Fruit fly (Drosophila melanogaster) S2 (cell line): Measurements from ENCODE around the gene CSN8.

ENCODE experiments used
- CG8478 ChIP-seq: fragments of >200 bp; optimal IDR thresholded peaks from 2 replicates; lab custom pipeline; 2018
- CTCF ChIP-seq, 2 experiments: fragments of >200 bp; optimal IDR thresholded peaks; 2 replicates each; lab custom pipeline; 2018

Gene CSN8

dm6 chr2L:8399863-8400598 is 35.4 kb downstream of the CSN8 start, which contains the start of gene CG31898:
CG31898 (plus strand) TSS chr2L:8400421.
- TF ChIP-seq CG8478 (lab: Kevin White, UChicago) (no peak), CTCF (optimal IDR thresholded peaks at IDR 0.05; lab: Kevin White, UChicago) (no peak)

DNA sequence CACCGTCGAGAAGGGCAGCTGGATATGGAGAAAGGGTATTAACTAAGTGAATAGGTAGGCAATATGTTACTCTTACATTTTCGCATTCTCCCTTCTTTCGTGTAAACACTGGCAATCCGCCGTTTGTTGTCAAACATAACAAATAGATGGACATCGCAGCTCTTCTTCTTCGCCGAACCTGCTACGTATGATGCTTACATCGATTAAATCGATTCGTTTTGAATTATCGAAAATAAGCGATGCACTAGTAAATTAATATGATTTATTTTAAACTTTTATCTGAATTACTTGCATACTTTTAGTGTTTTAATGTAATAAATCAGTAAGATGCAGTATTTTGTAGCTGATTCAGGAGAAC is 38.3 kb downstream of the CSN8 start, which contains the start of gene fy:
TSS of gene fy (minus strand) at position 353 of the 358 bp plus-strand sequence.
- TF ChIP-seq CTCF (optimal IDR thresholded peaks at IDR 0.05; lab: Kevin White, UChicago), result no peak

dm6 chr2L:8403286-8404270 is 38.9 kb downstream of the CSN8 start, which contains the start of gene emb:
emb (plus strand) TSS chr2L:8403573.
- TF ChIP-seq CG8478 (lab: Kevin White, UChicago), result no peak
- TF ChIP-seq CTCF (optimal IDR thresholded peaks at IDR 0.05; lab: Kevin White, UChicago), result peak; percentile 8 to 46

- TF ChIP-seq CTCF (optimal IDR thresholded peaks at IDR 0.05; lab: Kevin White, UChicago), result no peak
- TF ChIP-seq CG8478 (lab: Kevin White, UChicago), result no peak
These were observed 46.9 kb downstream of the CSN8 start, which contains the start of gene Naglu for dm6 chr2L:8411530-8411929. Naglu (minus strand) TSS chr2L:8411868.
